Worm (Caenorhabditis elegans) whole organism, L3 larva: ENCODE measurements around the gene Y39E4B.6.

Source experiments
- R02D3.7 ChIP-seq: fragments of 150-350 bp; optimal IDR thresholded peaks from 2 replicates; lab custom pipeline; 2014; ENCODE audit warnings: missing biosample characterization, missing genetic modification characterization
- ZK546.5 ChIP-seq: sonication (generic microtip); optimal IDR thresholded peaks from 2 replicates; lab custom pipeline; 2017; ENCODE audit warnings: missing biosample characterization, missing genetic modification characterization
- aly-2 ChIP-seq: fragments of 150-350 bp; optimal IDR thresholded peaks from 2 replicates; lab custom pipeline; 2014; ENCODE audit warnings: missing biosample characterization, missing genetic modification characterization
- ama-1 ChIP-seq: fragments of 150-350 bp; optimal IDR thresholded peaks from 2 replicates; lab custom pipeline; 2018
- ceh-16 ChIP-seq: sonication (generic microtip); optimal IDR thresholded peaks from 2 replicates; lab custom pipeline; 2017; ENCODE audit warnings: missing biosample characterization, missing genetic modification characterization
- ceh-28 ChIP-seq: fragments of 150-350 bp; optimal IDR thresholded peaks from 2 replicates; lab custom pipeline; 2014; ENCODE audit warnings: missing biosample characterization, missing genetic modification reagents, missing genetic modification characterization
- ceh-82 ChIP-seq: fragments of 150-350 bp; optimal IDR thresholded peaks from 2 replicates; lab custom pipeline; 2014; ENCODE audit warnings: missing biosample characterization, missing genetic modification characterization
- ceh-9 ChIP-seq: sonication (generic microtip); optimal IDR thresholded peaks from 2 replicates; lab custom pipeline; 2018; ENCODE audit warnings: missing biosample characterization, missing genetic modification characterization
- daf-12 ChIP-seq: fragments of 150-350 bp; optimal IDR thresholded peaks from 2 replicates; lab custom pipeline; 2014; ENCODE audit warnings: missing biosample characterization, missing genetic modification reagents, missing genetic modification characterization
- egl-27 ChIP-seq: sonication (generic microtip); optimal IDR thresholded peaks from 4 replicates; lab custom pipeline; 2017; ENCODE audit warnings: missing biosample characterization, missing genetic modification reagents, missing genetic modification characterization
- egl-5 ChIP-seq: fragments of 150-350 bp; optimal IDR thresholded peaks from 2 replicates; lab custom pipeline; 2017; ENCODE audit warnings: missing biosample characterization, missing genetic modification reagents, missing genetic modification characterization, inconsistent platforms
- elt-1 ChIP-seq: fragments of 150-350 bp; optimal IDR thresholded peaks from 2 replicates; lab custom pipeline; 2014; ENCODE audit warnings: missing biosample characterization, missing genetic modification characterization
- elt-2 ChIP-seq: sonication (generic microtip); optimal IDR thresholded peaks from 2 replicates; lab custom pipeline; 2016; ENCODE audit warnings: missing genetic modification reagents, mild to moderate bottlenecking, missing genetic modification characterization, missing compliant biosample characterization
- elt-3 ChIP-seq, 3 experiments: fragments of 150-350 bp in 1 of 3; sonication (generic microtip) in 2 of 3; optimal IDR thresholded peaks; 2 replicates in 2 of 3; 4 replicates in 1 of 3; lab custom pipeline; 2014 to 2017; ENCODE audit warnings: missing biosample characterization in 3 of 3, missing genetic modification characterization in 3 of 3
- eor-1 ChIP-seq, 2 experiments: fragments of 150-350 bp; optimal IDR thresholded peaks; 2 replicates each; lab custom pipeline; 2014 to 2018; ENCODE audit warnings: missing biosample characterization in 2 of 2, missing genetic modification characterization in 2 of 2
- fkh-10 ChIP-seq: sonication (generic microtip); optimal IDR thresholded peaks from 2 replicates; lab custom pipeline; 2017; ENCODE audit warnings: missing biosample characterization, missing genetic modification reagents, missing genetic modification characterization
- fkh-2 ChIP-seq: fragments of 150-350 bp; optimal IDR thresholded peaks from 2 replicates; lab custom pipeline; 2014; ENCODE audit warnings: missing biosample characterization, missing genetic modification reagents, missing genetic modification characterization
- fos-1 ChIP-seq: fragments of 150-350 bp; optimal IDR thresholded peaks from 2 replicates; lab custom pipeline; 2014; ENCODE audit warnings: missing biosample characterization, missing genetic modification characterization
- jun-1 ChIP-seq: fragments of 150-350 bp; optimal IDR thresholded peaks from 2 replicates; lab custom pipeline; 2014; ENCODE audit warnings: missing biosample characterization, missing genetic modification reagents, missing genetic modification characterization
- lin-15B ChIP-seq: fragments of 150-350 bp; optimal IDR thresholded peaks from 2 replicates; lab custom pipeline; 2014; ENCODE audit warnings: missing biosample characterization, missing genetic modification characterization
- lin-39 ChIP-seq: fragments of 150-350 bp; optimal IDR thresholded peaks from 2 replicates; lab custom pipeline; 2018; ENCODE audit warnings: missing biosample characterization, missing genetic modification reagents, missing genetic modification characterization
- lsy-12 ChIP-seq: sonication (generic microtip); optimal IDR thresholded peaks from 2 replicates; lab custom pipeline; 2016; ENCODE audit warnings: mild to moderate bottlenecking, missing genetic modification characterization, missing compliant biosample characterization
- mdl-1 ChIP-seq: fragments of 150-350 bp; optimal IDR thresholded peaks from 2 replicates; lab custom pipeline; 2014; ENCODE audit warnings: missing biosample characterization, missing genetic modification characterization
- mml-1 ChIP-seq: fragments of 150-350 bp; sonication (generic microtip); optimal IDR thresholded peaks from 3 replicates; lab custom pipeline; 2014; ENCODE audit warnings: missing biosample characterization, missing genetic modification characterization
- nfya-1 ChIP-seq: sonication (generic microtip); optimal IDR thresholded peaks from 2 replicates; lab custom pipeline; 2017; ENCODE audit warnings: missing genetic modification characterization, mild to moderate bottlenecking, missing compliant biosample characterization, antibody characterized with exemption, moderate library complexity; ENCODE audit not compliant: insufficient read depth
- nhr-11 ChIP-seq: fragments of 150-350 bp; optimal IDR thresholded peaks from 2 replicates; lab custom pipeline; 2014; ENCODE audit warnings: missing biosample characterization, missing genetic modification characterization
- nhr-12 ChIP-seq: fragments of 150-350 bp; optimal IDR thresholded peaks from 2 replicates; lab custom pipeline; 2014; ENCODE audit warnings: missing biosample characterization, missing genetic modification characterization
- nhr-23 ChIP-seq: fragments of 150-350 bp; optimal IDR thresholded peaks from 2 replicates; lab custom pipeline; 2014; ENCODE audit warnings: missing biosample characterization, missing genetic modification reagents, missing genetic modification characterization
- nhr-237 ChIP-seq: fragments of 150-350 bp; optimal IDR thresholded peaks from 2 replicates; lab custom pipeline; 2014; ENCODE audit warnings: missing biosample characterization, missing genetic modification characterization
- nhr-25 ChIP-seq: sonication (generic microtip); optimal IDR thresholded peaks from 2 replicates; lab custom pipeline; 2017; ENCODE audit warnings: missing biosample characterization, missing genetic modification characterization
- nhr-28 ChIP-seq: fragments of 150-350 bp; optimal IDR thresholded peaks from 2 replicates; lab custom pipeline; 2014; ENCODE audit warnings: missing biosample characterization, missing genetic modification characterization
- nhr-43 ChIP-seq: sonication (generic microtip); optimal IDR thresholded peaks from 2 replicates; lab custom pipeline; 2016; ENCODE audit warnings: mild to moderate bottlenecking, missing genetic modification characterization, missing compliant biosample characterization; ENCODE audit not compliant: poor library complexity, severe bottlenecking
- nhr-67 ChIP-seq: fragments of 150-350 bp; optimal IDR thresholded peaks from 2 replicates; lab custom pipeline; 2014; ENCODE audit warnings: missing biosample characterization, missing genetic modification characterization
- nhr-76 ChIP-seq: fragments of 150-350 bp; sonication (generic microtip); optimal IDR thresholded peaks from 5 replicates; lab custom pipeline; 2014; ENCODE audit warnings: missing biosample characterization, missing genetic modification characterization
- nhr-77 ChIP-seq: fragments of 150-350 bp; optimal IDR thresholded peaks from 2 replicates; lab custom pipeline; 2014; ENCODE audit warnings: missing biosample characterization, missing genetic modification characterization
- pha-4 ChIP-seq: fragments of 150-350 bp; optimal IDR thresholded peaks from 2 replicates; lab custom pipeline; 2014; ENCODE audit warnings: missing biosample characterization, missing genetic modification reagents, missing genetic modification characterization
- pqm-1 ChIP-seq: fragments of 150-350 bp; optimal IDR thresholded peaks from 2 replicates; lab custom pipeline; 2017; ENCODE audit warnings: missing biosample characterization, missing genetic modification characterization, inconsistent platforms
- sea-2 ChIP-seq: fragments of 150-350 bp; sonication (generic microtip); optimal IDR thresholded peaks from 4 replicates; lab custom pipeline; 2014; ENCODE audit warnings: missing biosample characterization, missing genetic modification reagents, missing genetic modification characterization
- skn-1 ChIP-seq: fragments of 150-350 bp; optimal IDR thresholded peaks from 2 replicates; lab custom pipeline; 2014; ENCODE audit warnings: missing biosample characterization, missing genetic modification characterization
- snpc-4 ChIP-seq: fragments of 150-350 bp; optimal IDR thresholded peaks from 2 replicates; lab custom pipeline; 2014; ENCODE audit warnings: missing biosample characterization, missing genetic modification characterization
- tbx-2 ChIP-seq: sonication (generic microtip); optimal IDR thresholded peaks from 2 replicates; lab custom pipeline; 2016; ENCODE audit warnings: mild to moderate bottlenecking, missing genetic modification characterization, missing compliant biosample characterization
- unc-39 ChIP-seq: sonication (generic microtip); optimal IDR thresholded peaks from 4 replicates; lab custom pipeline; 2017; ENCODE audit warnings: missing biosample characterization, missing genetic modification characterization
- unc-62 ChIP-seq: fragments of 150-350 bp; sonication (generic microtip); optimal IDR thresholded peaks from 4 replicates; lab custom pipeline; 2014; ENCODE audit warnings: missing biosample characterization, missing genetic modification reagents, missing genetic modification characterization
- zag-1 ChIP-seq: fragments of 150-350 bp; optimal IDR thresholded peaks from 2 replicates; lab custom pipeline; 2014; ENCODE audit warnings: missing biosample characterization, missing genetic modification characterization

Gene Y39E4B.6

DNA sequence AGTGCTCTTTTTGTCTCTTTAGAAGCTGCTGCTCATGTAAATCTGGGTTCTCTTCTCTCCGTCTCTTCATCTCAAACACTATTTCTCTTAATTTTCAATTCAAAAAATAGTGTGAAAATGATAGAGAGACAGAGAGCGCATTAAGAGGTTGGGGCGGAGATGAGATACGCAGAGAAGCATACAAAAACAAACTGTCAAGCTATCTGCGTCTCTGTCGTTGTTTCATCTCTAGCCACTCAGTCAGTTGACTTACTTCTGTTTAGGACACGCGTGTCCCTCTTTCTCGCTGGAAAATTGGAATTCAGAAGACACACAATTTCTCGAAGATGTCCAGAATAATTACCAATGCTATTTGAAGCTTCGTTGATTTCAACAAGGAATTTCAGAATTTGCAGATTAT is 9.4 kb upstream of the Y39E4B.6 start (continued):
- peak; percentile 63 for TF ChIP-seq snpc-4 (tag; lab: Kevin White, UChicago)
- no peak for TF ChIP-seq nhr-76 (tag; lab: Kevin White, UChicago)
- TF ChIP-seq egl-5 (tag; lab: Kevin White, UChicago) = peak; percentile 81
- TF ChIP-seq mml-1 (tag; lab: Kevin White, UChicago) = no peak
- TF ChIP-seq unc-62 (GFP tag; lab: Kevin White, UChicago) = peak; percentile 54
- peak; percentile 75 for TF ChIP-seq elt-2 (tag; lab: Kevin White, UChicago)
- TF ChIP-seq egl-27 (tag; lab: Kevin White, UChicago) = peak; percentile 87
- no peak for TF ChIP-seq nhr-12 (tag; lab: Kevin White, UChicago)
- TF ChIP-seq nhr-23 (tag; lab: Kevin White, UChicago) = peak; percentile 96
- peak; percentile 71 for TF ChIP-seq sea-2 (GFP tag; lab: Kevin White, UChicago)
- peak; percentile 92 for TF ChIP-seq lin-39 (tag; lab: Kevin White, UChicago)
- no peak for TF ChIP-seq nhr-237
- peak; percentile 95 for TF ChIP-seq fkh-10 (GFP tag; lab: Kevin White, UChicago)
- TF ChIP-seq nhr-28 (tag; lab: Kevin White, UChicago) = no peak
- TF ChIP-seq, all 47 proteins: peak for 32

DNA sequence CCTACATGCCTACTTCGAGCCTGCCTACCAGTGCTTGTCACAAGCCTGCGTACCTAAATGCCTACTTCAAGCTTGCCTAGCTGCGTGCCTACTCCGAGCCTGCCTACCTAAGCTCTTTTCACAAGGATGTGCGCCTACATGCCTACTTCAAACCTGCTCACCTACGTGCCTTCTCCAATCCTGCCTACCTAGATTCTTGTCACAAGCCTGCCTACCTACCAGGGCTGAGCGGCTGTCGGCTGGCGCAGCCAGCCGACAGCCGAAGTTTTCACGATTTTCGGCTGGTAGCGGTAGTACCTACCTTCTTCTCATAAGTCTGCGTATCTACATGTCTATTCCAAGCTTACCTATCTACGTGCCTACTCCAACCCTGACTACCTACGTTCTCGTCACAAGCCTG is 8.8 kb upstream of the Y39E4B.6 start:
- TF ChIP-seq jun-1 (tag; lab: Kevin White, UChicago) (no peak), elt-2 (tag; lab: Kevin White, UChicago) (no peak), mdl-1 (no peak), tbx-2 (no peak), lin-15B (tag; lab: Kevin White, UChicago) (no peak), skn-1 (tag; lab: Kevin White, UChicago) (no peak), elt-3 (tag; optimal IDR thresholded peaks at IDR 0.05; lab: Kevin White, UChicago) (no peak), ceh-9 (tag; lab: Kevin White, UChicago) (no peak), elt-1 (no peak), nhr-23 (tag; lab: Kevin White, UChicago) (no peak), ZK546.5 (tag; lab: Kevin White, UChicago) (no peak), sea-2 (GFP tag; lab: Kevin White, UChicago) (no peak), nfya-1 (tag; lab: Kevin White, UChicago) (no peak), snpc-4 (tag; lab: Kevin White, UChicago) (no peak), nhr-28 (tag; lab: Kevin White, UChicago) (no peak), unc-62 (GFP tag; lab: Kevin White, UChicago) (no peak), zag-1 (tag; lab: Kevin White, UChicago) (no peak), pha-4 (tag; lab: Kevin White, UChicago) (no peak)
- TF ChIP-seq, all 47 proteins: peak for 0

DNA sequence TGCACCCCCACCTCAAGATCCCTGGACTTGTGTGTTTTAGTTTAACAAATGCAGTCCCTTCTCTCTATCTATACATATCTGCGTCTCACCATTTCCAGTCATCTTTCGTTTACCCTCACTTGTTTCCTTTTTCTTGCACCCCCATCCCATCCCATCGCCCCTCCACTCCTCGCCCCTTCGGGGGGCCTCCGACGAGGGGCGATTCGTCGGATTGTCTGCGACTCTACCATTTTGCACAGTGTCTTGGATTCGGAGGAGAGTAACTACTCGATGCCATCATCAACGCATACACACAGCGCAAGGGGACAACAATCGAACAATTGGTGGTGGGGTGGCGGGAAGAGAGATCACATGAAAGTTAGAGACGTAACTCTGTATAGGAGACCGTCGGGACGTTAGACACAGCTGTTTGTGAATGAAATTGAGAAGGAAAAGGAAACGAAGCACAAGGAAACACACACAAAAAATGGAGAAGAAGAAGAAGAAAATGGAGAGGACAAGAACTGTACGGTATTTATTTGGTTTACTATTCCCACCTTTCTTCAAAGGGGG is 8.1 kb upstream of the Y39E4B.6 start:
- no peak for TF ChIP-seq ceh-16 (tag; lab: Kevin White, UChicago)
- peak; percentile 60 to 64 for TF ChIP-seq eor-1 (tag; optimal IDR thresholded peaks at IDR 0.05; lab: Kevin White, UChicago)
- no peak for TF ChIP-seq nhr-76 (tag; lab: Kevin White, UChicago)
- TF ChIP-seq tbx-2 = peak; percentile 83
- peak; percentile 35 for TF ChIP-seq aly-2 (tag; lab: Kevin White, UChicago)
- peak; percentile 55 for TF ChIP-seq ceh-82 (tag; lab: Kevin White, UChicago)
- no peak for TF ChIP-seq ZK546.5 (tag; lab: Kevin White, UChicago)
- peak; percentile 84 for TF ChIP-seq ceh-28 (tag; lab: Kevin White, UChicago)
- no peak for TF ChIP-seq mml-1 (tag; lab: Kevin White, UChicago)
- peak; percentile 66 for TF ChIP-seq lin-15B (tag; lab: Kevin White, UChicago)
- TF ChIP-seq nfya-1 (tag; lab: Kevin White, UChicago) = peak; percentile 97
- TF ChIP-seq nhr-11 (tag; lab: Kevin White, UChicago) = peak; percentile 77
- TF ChIP-seq egl-27 (tag; lab: Kevin White, UChicago) = peak; percentile 89
- TF ChIP-seq mdl-1 = peak; percentile 61
- no peak for TF ChIP-seq daf-12 (tag; lab: Kevin White, UChicago)
- peak; percentile 90 for TF ChIP-seq nhr-25 (tag; lab: Kevin White, UChicago)
- TF ChIP-seq pha-4 (tag; lab: Kevin White, UChicago) = peak; percentile 97
- TF ChIP-seq unc-62 (GFP tag; lab: Kevin White, UChicago) = peak; percentile 87
- TF ChIP-seq nhr-77 = peak; percentile 19
- TF ChIP-seq elt-3 (tag; optimal IDR thresholded peaks at IDR 0.05; lab: Kevin White, UChicago) = no peak
- TF ChIP-seq nhr-67 (tag; lab: Kevin White, UChicago) = no peak
- TF ChIP-seq fkh-10 (GFP tag; lab: Kevin White, UChicago) = peak; percentile 98
- TF ChIP-seq snpc-4 (tag; lab: Kevin White, UChicago) = peak; percentile 65
- TF ChIP-seq R02D3.7 (tag; lab: Kevin White, UChicago) = peak; percentile 80
- TF ChIP-seq nhr-237 = no peak
- peak; percentile 64 for TF ChIP-seq ama-1 (lab: Kevin White, UChicago)
- TF ChIP-seq jun-1 (tag; lab: Kevin White, UChicago) = peak; percentile 94
- TF ChIP-seq nhr-12 (tag; lab: Kevin White, UChicago) = no peak
- peak; percentile 85 for TF ChIP-seq fkh-2
- TF ChIP-seq unc-39 = peak; percentile 49
- TF ChIP-seq nhr-28 (tag; lab: Kevin White, UChicago) = no peak
- TF ChIP-seq pqm-1 (tag; lab: Kevin White, UChicago) = peak; percentile 41
- TF ChIP-seq lsy-12 = peak; percentile 82
- TF ChIP-seq nhr-43 = peak; percentile 49
- peak; percentile 38 for TF ChIP-seq zag-1 (tag; lab: Kevin White, UChicago)
- peak; percentile 97 for TF ChIP-seq lin-39 (tag; lab: Kevin White, UChicago)
- peak; percentile 37 for TF ChIP-seq fos-1 (tag; lab: Kevin White, UChicago)
- peak; percentile 56 for TF ChIP-seq elt-2 (tag; lab: Kevin White, UChicago)
- TF ChIP-seq nhr-23 (tag; lab: Kevin White, UChicago) = peak; percentile 83
- TF ChIP-seq elt-1 = peak; percentile 84
